Fruit fly (Drosophila melanogaster): ENCODE measurements around the gene mura.

DNA sequence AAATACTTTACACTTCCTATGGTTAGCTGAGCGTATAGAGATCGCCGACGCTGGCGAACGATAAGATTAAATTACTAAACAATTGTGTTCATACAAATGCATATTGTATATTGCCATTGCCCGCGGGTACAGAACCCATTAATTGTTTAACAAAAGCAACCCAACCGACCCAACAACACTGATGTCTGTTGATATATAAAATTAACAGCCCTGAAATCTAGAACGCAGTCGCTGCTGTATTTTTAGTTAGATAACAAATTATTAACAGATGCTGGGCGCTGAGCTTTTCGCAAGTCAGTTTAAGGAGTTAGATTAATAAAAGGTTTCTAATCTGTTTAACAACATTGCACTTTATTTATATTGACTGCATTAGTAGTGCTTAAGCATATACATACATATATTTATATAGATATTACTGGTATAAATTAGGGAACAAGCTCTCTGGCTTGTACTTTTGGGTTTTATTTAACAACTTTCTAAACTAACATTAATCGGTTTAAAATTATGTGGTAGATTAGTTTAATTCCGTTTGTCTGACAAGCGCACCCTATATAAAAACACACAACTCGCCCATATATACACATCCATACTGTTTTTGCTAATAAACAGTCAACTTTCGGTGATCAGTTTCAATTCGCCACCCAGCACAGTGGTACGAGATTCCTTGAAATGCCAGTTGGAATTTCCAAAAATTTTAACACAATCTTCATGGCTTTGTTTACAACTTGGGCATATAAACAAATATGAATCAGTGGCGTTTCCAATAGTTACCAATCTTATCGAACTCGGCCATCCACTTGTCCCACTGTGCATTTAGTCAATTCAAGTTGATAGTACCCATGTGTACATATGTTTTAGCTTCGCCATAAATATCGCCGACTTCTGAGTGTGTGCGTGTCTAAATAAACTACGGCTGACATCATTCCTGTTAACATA is 23.4 kb downstream of the mura start:
- TF ChIP-seq CG8478 (optimal IDR thresholded peaks at IDR 0.05) (no peak), CTCF (optimal IDR thresholded peaks at IDR 0.05) (no peak)
